Worm (Caenorhabditis elegans) whole organism, mixed stage, embryonic: ENCODE results near the gene pxl-1.

ENCODE experiments used
- mep-1 ChIP-seq: fragments of 150-350 bp; optimal IDR thresholded peaks from 2 replicates; lab custom pipeline; 2017; ENCODE audit warnings: missing biosample characterization, missing genetic modification reagents, missing genetic modification characterization, inconsistent platforms
- nhr-12 ChIP-seq: fragments of 150-350 bp; optimal IDR thresholded peaks from 2 replicates; lab custom pipeline; 2014; ENCODE audit warnings: missing biosample characterization, missing genetic modification characterization

DNA sequence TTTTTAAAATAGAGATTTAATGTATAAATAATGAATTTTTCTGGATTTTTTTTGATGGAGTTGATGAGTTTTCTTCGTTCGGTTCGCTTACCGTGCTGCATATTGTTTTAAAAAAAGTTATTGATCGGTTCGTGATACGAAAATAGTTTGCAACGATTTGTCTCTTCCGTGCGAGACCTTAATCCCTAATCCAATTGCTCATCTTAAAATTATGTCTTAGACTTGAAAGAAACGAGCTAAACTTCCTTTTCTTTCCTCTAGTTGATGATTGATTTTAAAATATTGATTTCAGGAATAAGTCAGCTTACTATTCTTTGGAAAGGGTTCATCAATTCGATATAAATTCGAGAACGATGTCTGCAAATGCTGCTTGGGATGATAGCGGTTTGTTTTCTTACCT is 12.6 kb upstream of the pxl-1 start, which contains the start of gene C28H8.3:
- TF ChIP-seq mep-1 (tag; lab: Kevin White, UChicago) (no peak), nhr-12 (tag; lab: Kevin White, UChicago) (no peak)
